Worm (Caenorhabditis elegans): ENCODE data around the gene swt-4.

The swt-4 gene

DNA sequence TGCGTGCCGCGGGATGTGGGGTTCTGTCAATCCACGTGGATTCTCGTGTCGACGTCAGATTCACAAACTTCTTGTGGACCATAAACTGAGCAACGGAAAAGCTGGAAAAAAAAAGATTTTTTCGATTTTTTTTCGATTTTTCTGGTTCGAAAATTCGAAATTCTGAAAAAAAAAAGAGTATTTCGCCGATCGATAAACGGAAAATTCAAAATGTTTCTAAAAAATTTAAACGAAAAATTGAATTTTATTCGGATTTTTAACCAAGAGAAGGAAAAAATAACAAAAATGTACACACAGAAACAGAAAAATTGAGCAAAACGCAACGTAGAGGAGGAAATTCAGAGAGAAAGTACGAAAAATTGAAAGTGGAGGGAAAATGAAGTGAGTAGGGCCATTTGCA lies 32.6 kb downstream of the swt-4 start, which contains the start of gene Y39A1A.3:
Y39A1A.3 (minus strand) TSS at position 101 of the 400 bp plus-strand sequence.
- TF ChIP-seq dmd-4 (tag; optimal IDR thresholded peaks at IDR 0.05) (no peak), snpc-4 (tag; optimal IDR thresholded peaks at IDR 0.05) (no peak), lin-13 (GFP tag; optimal IDR thresholded peaks at IDR 0.05) (no peak), nhr-11 (tag; optimal IDR thresholded peaks at IDR 0.05) (no peak), nhr-6 (tag; optimal IDR thresholded peaks at IDR 0.05) (no peak), elt-1 (tag; optimal IDR thresholded peaks at IDR 0.05) (no peak), ama-1 (optimal IDR thresholded peaks at IDR 0.05) (no peak)

DNA sequence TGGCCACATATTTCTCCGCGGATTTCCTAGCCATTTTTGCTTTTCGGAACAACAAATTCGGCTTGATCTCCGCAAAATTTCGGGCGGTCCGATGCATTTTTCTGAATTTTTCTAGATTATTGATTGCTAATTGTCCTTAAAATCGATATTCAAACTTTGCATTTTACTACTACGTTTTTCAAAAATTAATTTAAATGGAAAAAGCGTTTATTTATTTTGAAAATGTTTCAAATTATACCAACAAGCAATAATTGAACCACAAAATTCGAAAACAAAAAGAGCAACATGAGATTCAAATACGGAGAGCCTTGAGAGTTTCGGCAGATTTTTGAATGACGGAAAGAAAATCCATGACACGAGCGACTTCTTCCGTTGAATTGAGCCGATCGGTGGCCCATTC lies 33.9 kb downstream of the swt-4 start, which contains the start of gene Y45F3A.9:
Y45F3A.9 (minus strand) TSS at position 101 of the 400 bp plus-strand sequence.
- TF ChIP-seq mab-5 (tag; optimal IDR thresholded peaks at IDR 0.05), result no peak
- no peak for TF ChIP-seq lin-11 (tag; optimal IDR thresholded peaks at IDR 0.05)
- no peak for TF ChIP-seq snpc-4 (tag; optimal IDR thresholded peaks at IDR 0.05)
- no peak for TF ChIP-seq peb-1 (tag; optimal IDR thresholded peaks at IDR 0.05)
- no peak for TF ChIP-seq sma-9 (GFP tag; optimal IDR thresholded peaks at IDR 0.05)
- TF ChIP-seq sma-9 (tag; optimal IDR thresholded peaks at IDR 0.05), result no peak
- TF ChIP-seq egl-27 (tag; optimal IDR thresholded peaks at IDR 0.05), result no peak
- TF ChIP-seq aly-2 (tag; optimal IDR thresholded peaks at IDR 0.05), result no peak
- no peak for TF ChIP-seq crh-2 (tag; optimal IDR thresholded peaks at IDR 0.05)
- TF ChIP-seq unc-55 (GFP tag; optimal IDR thresholded peaks at IDR 0.05), result no peak
- TF ChIP-seq gmeb-1 (tag; optimal IDR thresholded peaks at IDR 0.05), result no peak
- TF ChIP-seq nhr-21 (tag; optimal IDR thresholded peaks at IDR 0.05), result no peak
- TF ChIP-seq skn-1 (tag; optimal IDR thresholded peaks at IDR 0.05), result no peak
- no peak for TF ChIP-seq nhr-12 (tag; optimal IDR thresholded peaks at IDR 0.05)
- TF ChIP-seq zag-1 (tag; optimal IDR thresholded peaks at IDR 0.05), result no peak
- no peak for TF ChIP-seq dmd-4 (tag; optimal IDR thresholded peaks at IDR 0.05)
- no peak for TF ChIP-seq lin-39 (tag; optimal IDR thresholded peaks at IDR 0.05)
- no peak for TF ChIP-seq nhr-10 (tag; optimal IDR thresholded peaks at IDR 0.05)
- no peak for TF ChIP-seq mbf-1 (tag; optimal IDR thresholded peaks at IDR 0.05)
- TF ChIP-seq ztf-11 (tag; optimal IDR thresholded peaks at IDR 0.05), result no peak

- no peak for TF ChIP-seq nhr-25 (tag; optimal IDR thresholded peaks at IDR 0.05)
- no peak for TF ChIP-seq lin-13 (GFP tag; optimal IDR thresholded peaks at IDR 0.05)
- no peak for TF ChIP-seq unc-55 (GFP tag; optimal IDR thresholded peaks at IDR 0.05)
- no peak for TF ChIP-seq sma-3 (GFP tag; optimal IDR thresholded peaks at IDR 0.05)
- no peak for TF ChIP-seq nhr-21 (tag; optimal IDR thresholded peaks at IDR 0.05)
- TF ChIP-seq elt-1 (tag; optimal IDR thresholded peaks at IDR 0.05), result no peak
- TF ChIP-seq ama-1 (optimal IDR thresholded peaks at IDR 0.05), result no peak
- no peak for TF ChIP-seq nhr-12 (tag; optimal IDR thresholded peaks at IDR 0.05)
- TF ChIP-seq alr-1 (tag; optimal IDR thresholded peaks at IDR 0.05), result no peak
- TF ChIP-seq mab-5 (tag; optimal IDR thresholded peaks at IDR 0.05), result no peak
- no peak for TF ChIP-seq lin-11 (tag; optimal IDR thresholded peaks at IDR 0.05)
- no peak for TF ChIP-seq nhr-237 (tag; optimal IDR thresholded peaks at IDR 0.05)
- no peak for TF ChIP-seq elt-3 (tag; optimal IDR thresholded peaks at IDR 0.05)
- no peak for TF ChIP-seq crh-2 (tag; optimal IDR thresholded peaks at IDR 0.05)
- no peak for TF ChIP-seq ceh-82 (tag; optimal IDR thresholded peaks at IDR 0.05)
- TF ChIP-seq blmp-1 (tag; optimal IDR thresholded peaks at IDR 0.05; ENCODE audit: insufficient read depth), result no peak
- TF ChIP-seq sma-9 (GFP tag; optimal IDR thresholded peaks at IDR 0.05), result no peak
- TF ChIP-seq sma-9 (tag; optimal IDR thresholded peaks at IDR 0.05), result no peak
Observed at ce11 chrIII:10592729-10593128, 36.2 kb downstream of the swt-4 start, which contains the start of gene Y45F3A.8. TSS of gene Y45F3A.8 (minus strand) at chrIII:10592829.

DNA sequence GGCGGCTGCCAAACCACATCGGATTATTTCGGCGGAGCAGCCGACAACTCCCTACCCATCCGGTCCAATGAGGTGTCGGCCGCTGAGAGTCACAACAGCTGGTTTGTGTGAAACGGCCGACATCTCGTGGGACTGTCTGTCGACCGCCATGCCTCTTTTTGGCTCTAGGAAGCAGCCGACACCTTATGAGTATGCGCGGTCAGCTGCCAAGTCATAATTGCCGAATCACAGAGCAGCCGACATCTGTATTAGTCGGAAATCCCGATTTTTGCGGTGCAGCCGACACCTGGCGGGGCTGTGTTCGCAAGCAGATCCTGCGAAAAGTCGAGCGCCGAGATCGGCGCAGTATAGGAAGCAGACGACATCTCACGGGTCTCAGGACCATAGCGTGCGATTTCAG lies 36.9 kb downstream of the swt-4 start:
- TF ChIP-seq ZK546.5 (tag; optimal IDR thresholded peaks at IDR 0.05) (no peak), nhr-23 (tag; optimal IDR thresholded peaks at IDR 0.05) (no peak), unc-39 (tag; optimal IDR thresholded peaks at IDR 0.05) (no peak), nhr-11 (tag; optimal IDR thresholded peaks at IDR 0.05) (no peak)

ce11 chrIII:10586243-10586642 lies 42.7 kb downstream of the swt-4 start, which contains the start of gene Y45F3A.5:
TSS of gene Y45F3A.5 (minus strand) at chrIII:10586343.
- TF ChIP-seq nhr-10 (tag; optimal IDR thresholded peaks at IDR 0.05) (no peak), mdl-1 (tag; optimal IDR thresholded peaks at IDR 0.05) (no peak), lin-13 (GFP tag; optimal IDR thresholded peaks at IDR 0.05) (no peak), ZK546.5 (tag; optimal IDR thresholded peaks at IDR 0.05) (no peak), nhr-77 (tag; optimal IDR thresholded peaks at IDR 0.05) (no peak)
